Worm (Caenorhabditis elegans): ENCODE measurements around the gene Y57G11C.43.

- TF ChIP-seq cog-1 (tag; optimal IDR thresholded peaks at IDR 0.05) (peak; percentile 54), med-1 (GFP tag; optimal IDR thresholded peaks at IDR 0.05; ENCODE audit: insufficient read depth) (no peak), flt-1 (GFP tag; IDR thresholded peaks at IDR 0.05) (no peak), klf-2 (GFP tag; conservative IDR thresholded peaks at IDR 0.05) (no peak), tab-1 (GFP tag; IDR thresholded peaks at IDR 0.05) (no peak), ref-1 (GFP tag; conservative IDR thresholded peaks at IDR 0.05) (no peak)
These were observed 24.8 kb downstream of the Y57G11C.43 start for ce11 chrIV:14793900-14794624.
